Fruit fly (Drosophila melanogaster) whole organism: ENCODE results near the gene SNRPG.

Experiments used
- Dll ChIP-seq: fragments of >200 bp; optimal IDR thresholded peaks from 2 replicates; lab custom pipeline; 2017
- pan ChIP-seq: fragments of >200 bp; optimal IDR thresholded peaks from 2 replicates; lab custom pipeline; 2017
- psq ChIP-seq: fragments of >200 bp; optimal IDR thresholded peaks from 2 replicates; lab custom pipeline; 2017
- usp ChIP-seq: fragments of >200 bp; optimal IDR thresholded peaks from 2 replicates; lab custom pipeline; 2017; ENCODE audit warnings: missing biosample characterization, missing genetic modification characterization, mixed read lengths

DNA sequence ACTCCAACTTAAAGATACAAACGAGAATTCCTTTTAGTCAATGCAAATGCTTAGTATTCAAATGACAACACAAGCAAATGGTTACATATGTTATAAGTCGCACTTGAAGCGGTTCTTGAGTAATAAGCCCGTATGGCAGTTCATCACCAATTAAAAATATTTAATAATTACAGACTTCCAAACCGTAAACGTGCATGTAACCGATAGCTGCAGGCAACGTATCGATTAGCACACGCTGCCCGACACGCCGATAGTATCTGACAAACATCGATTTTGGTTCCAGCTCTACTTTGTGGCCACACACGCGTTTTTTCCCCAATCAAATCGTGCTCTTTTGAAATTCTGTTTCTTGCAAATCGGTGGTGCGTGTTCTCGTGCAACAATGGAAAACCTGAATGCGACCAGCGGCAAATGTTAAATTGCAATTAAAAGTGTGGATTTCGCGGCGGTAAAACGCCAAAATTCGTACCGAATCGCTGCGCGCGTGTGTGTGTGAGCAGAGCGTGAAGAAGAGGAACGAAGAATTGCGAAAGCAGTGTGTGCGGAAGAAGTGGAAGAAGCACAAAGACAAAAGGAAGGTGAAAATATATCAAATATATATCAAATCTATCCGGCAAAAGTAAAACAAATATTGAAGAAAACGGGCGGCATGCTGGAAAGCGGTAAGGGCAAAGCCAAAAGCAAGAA, 41.1 kb downstream of the SNRPG start, which contains the start of the genes CG9784 and Nup153:
- no peak for TF ChIP-seq psq (lab: Kevin White, UChicago)
- TF ChIP-seq Dll (lab: Kevin White, UChicago): no peak
- TF ChIP-seq pan (lab: Kevin White, UChicago): no peak
- no peak for TF ChIP-seq usp
